Worm (Caenorhabditis elegans) whole organism, mixed stage, embryonic: ENCODE data around the gene clc-20.

Experiments used
- lin-32 ChIP-seq: fragments of 200-800 bp; sonication (Bioruptor generic); optimal IDR thresholded peaks from 2 replicates; lab custom pipeline; 2018; ENCODE audit warnings: mild to moderate bottlenecking, missing genetic modification characterization, missing compliant biosample characterization
- nhr-12 ChIP-seq: fragments of 150-350 bp; optimal IDR thresholded peaks from 2 replicates; lab custom pipeline; 2014; ENCODE audit warnings: missing biosample characterization, missing genetic modification characterization
- nhr-28 ChIP-seq: fragments of 150-350 bp; optimal IDR thresholded peaks from 2 replicates; lab custom pipeline; 2014; ENCODE audit warnings: missing biosample characterization, missing genetic modification characterization
- unc-62 ChIP-seq: fragments of 150-350 bp; optimal IDR thresholded peaks from 2 replicates; lab custom pipeline; 2014; ENCODE audit warnings: missing biosample characterization, missing genetic modification reagents, missing genetic modification characterization

DNA sequence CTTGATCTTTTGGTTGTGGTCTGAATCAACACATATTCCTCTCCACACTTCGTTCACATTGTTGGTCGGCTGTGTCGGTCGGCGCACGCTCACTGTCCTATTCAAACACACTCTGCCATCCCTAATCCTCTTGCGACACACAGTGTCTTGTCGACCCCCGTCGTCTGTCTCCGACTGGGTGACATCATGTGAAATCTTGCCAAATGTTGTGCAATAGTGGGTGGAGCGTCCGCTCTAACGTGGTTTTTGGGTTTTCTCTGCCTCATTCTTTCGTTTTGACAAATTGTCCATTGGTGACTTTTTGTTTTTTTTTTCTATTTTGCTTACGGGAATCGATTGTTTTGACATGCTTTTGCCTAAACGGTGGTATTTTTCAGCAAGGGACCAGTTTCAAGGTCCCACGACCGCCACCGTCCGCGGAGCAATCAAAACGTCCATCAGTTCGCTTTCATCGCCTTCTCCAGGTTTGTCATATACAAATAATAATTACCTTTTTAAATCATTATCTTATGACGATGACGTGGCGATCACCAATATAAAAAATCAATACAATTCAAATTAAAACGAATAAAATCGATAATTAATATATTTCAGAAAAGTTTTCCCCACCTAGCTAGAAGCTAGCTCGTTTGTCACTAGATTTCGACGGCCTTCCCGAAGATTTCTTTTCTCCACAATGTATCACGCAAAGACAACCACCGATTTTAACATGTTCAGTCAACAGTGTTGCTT is 38.5 kb upstream of the clc-20 start:
- TF ChIP-seq lin-32 (GFP tag; lab: Kevin White, UChicago) (no peak), nhr-12 (tag; lab: Kevin White, UChicago) (no peak), unc-62 (GFP tag; lab: Kevin White, UChicago) (peak; percentile 93), nhr-28 (no peak)
